Worm (Caenorhabditis elegans): ENCODE measurements around the gene lact-8.

The lact-8 gene

ce11 chrV:11124922-11125321, 31.5 kb upstream of the lact-8 start, which contains the start of gene C06H2.2:
Gene C06H2.2 (plus strand): TSS chrV:11125222.
- TF ChIP-seq aly-1 (tag; optimal IDR thresholded peaks at IDR 0.05) (no peak), tbx-37 (GFP tag; conservative IDR thresholded peaks at IDR 0.05) (no peak), hnd-1 (tag; optimal IDR thresholded peaks at IDR 0.05) (no peak), flt-1 (GFP tag; IDR thresholded peaks at IDR 0.05) (no peak), F13C5.2 (tag; optimal IDR thresholded peaks at IDR 0.05) (no peak), ets-7 (tag; optimal IDR thresholded peaks at IDR 0.05) (no peak), ceh-36 (tag; optimal IDR thresholded peaks at IDR 0.05) (no peak), ama-1 (optimal IDR thresholded peaks at IDR 0.05) (no peak), tra-4 (tag; optimal IDR thresholded peaks at IDR 0.05) (no peak), scrt-1 (GFP tag; IDR thresholded peaks at IDR 0.05) (no peak)

- TF ChIP-seq tbx-11 (GFP tag; IDR thresholded peaks at IDR 0.05) (0 out of 2 replicates have a peak, but pooled peaks have one; percentile 36), sea-1 (GFP tag; conservative IDR thresholded peaks at IDR 0.05) (no peak), ama-1 (optimal IDR thresholded peaks at IDR 0.05) (no peak), tbx-37 (GFP tag; conservative IDR thresholded peaks at IDR 0.05) (peak; percentile 76; the same call in 1 of the 2 replicates), F13C5.2 (tag; optimal IDR thresholded peaks at IDR 0.05) (peak; percentile 36), hmg-4 (GFP tag; optimal IDR thresholded peaks at IDR 0.05) (peak; percentile 38), ets-7 (tag; optimal IDR thresholded peaks at IDR 0.05) (no peak)
Measured at ce11 chrV:11123817-11124337, 30.5 kb upstream of the lact-8 start, which contains the start of the genes atp-5 and lmtr-3. Gene atp-5 (minus strand): TSS chrV:11123867. Gene lmtr-3 (plus strand): TSS chrV:11124186.

ce11 chrV:11122466-11122865, 29.1 kb upstream of the lact-8 start, which contains the start of gene mboa-2:
Gene mboa-2 (minus strand): TSS chrV:11122493.
- no peak for TF ChIP-seq B0310.2 (tag; optimal IDR thresholded peaks at IDR 0.05)
- no peak for TF ChIP-seq ama-1 (optimal IDR thresholded peaks at IDR 0.05)
- TF ChIP-seq tbx-37 (GFP tag; conservative IDR thresholded peaks at IDR 0.05): no peak
- TF ChIP-seq tra-4 (tag; optimal IDR thresholded peaks at IDR 0.05): no peak
- TF ChIP-seq flt-1 (GFP tag; IDR thresholded peaks at IDR 0.05): no peak
- no peak for TF ChIP-seq pes-1 (GFP tag; IDR thresholded peaks at IDR 0.05)
- TF ChIP-seq hmg-4 (GFP tag; optimal IDR thresholded peaks at IDR 0.05): no peak
- TF ChIP-seq tbx-11 (GFP tag; IDR thresholded peaks at IDR 0.05): no peak
- TF ChIP-seq hmbx-1 (tag; optimal IDR thresholded peaks at IDR 0.05): no peak
- no peak for TF ChIP-seq scrt-1 (GFP tag; IDR thresholded peaks at IDR 0.05)
- no peak for TF ChIP-seq aly-1 (tag; optimal IDR thresholded peaks at IDR 0.05)
- no peak for TF ChIP-seq ceh-13 (GFP tag; optimal IDR thresholded peaks at IDR 0.05)
- TF ChIP-seq hnd-1 (tag; optimal IDR thresholded peaks at IDR 0.05): no peak
- no peak for TF ChIP-seq ceh-36 (tag; optimal IDR thresholded peaks at IDR 0.05)
- no peak for TF ChIP-seq F13C5.2 (tag; optimal IDR thresholded peaks at IDR 0.05)
- TF ChIP-seq ets-7 (tag; optimal IDR thresholded peaks at IDR 0.05): no peak

ce11 chrV:11121247-11121646, 27.8 kb upstream of the lact-8 start:
- TF ChIP-seq tbx-37 (GFP tag; conservative IDR thresholded peaks at IDR 0.05) (no peak), ceh-36 (tag; optimal IDR thresholded peaks at IDR 0.05) (no peak), hnd-1 (tag; optimal IDR thresholded peaks at IDR 0.05) (no peak), tbx-11 (GFP tag; IDR thresholded peaks at IDR 0.05) (no peak)

- TF ChIP-seq ceh-13 (GFP tag; optimal IDR thresholded peaks at IDR 0.05): no peak
- TF ChIP-seq tbx-37 (GFP tag; conservative IDR thresholded peaks at IDR 0.05): no peak
- TF ChIP-seq flt-1 (GFP tag; IDR thresholded peaks at IDR 0.05): no peak
- TF ChIP-seq ama-1 (optimal IDR thresholded peaks at IDR 0.05): no peak
- TF ChIP-seq hmbx-1 (tag; optimal IDR thresholded peaks at IDR 0.05): no peak
- no peak for TF ChIP-seq tbx-11 (GFP tag; IDR thresholded peaks at IDR 0.05)
- TF ChIP-seq sea-1 (GFP tag; conservative IDR thresholded peaks at IDR 0.05): no peak
- TF ChIP-seq pes-1 (GFP tag; IDR thresholded peaks at IDR 0.05): no peak
Measured at ce11 chrV:11119294-11119755, 25.9 kb upstream of the lact-8 start, which contains the start of gene scb-1. Gene scb-1 (minus strand): TSS chrV:11119705.

ce11 chrV:11118179-11118725, 24.8 kb upstream of the lact-8 start:
- TF ChIP-seq pes-1 (GFP tag; IDR thresholded peaks at IDR 0.05) (no peak), sea-1 (GFP tag; conservative IDR thresholded peaks at IDR 0.05) (no peak), hmbx-1 (tag; optimal IDR thresholded peaks at IDR 0.05) (no peak), tbx-11 (GFP tag; IDR thresholded peaks at IDR 0.05) (no peak), B0310.2 (tag; optimal IDR thresholded peaks at IDR 0.05) (no peak), aly-1 (tag; optimal IDR thresholded peaks at IDR 0.05) (no peak), flt-1 (GFP tag; IDR thresholded peaks at IDR 0.05) (no peak), ceh-13 (GFP tag; optimal IDR thresholded peaks at IDR 0.05) (no peak), ets-7 (tag; optimal IDR thresholded peaks at IDR 0.05) (no peak), hmg-4 (GFP tag; optimal IDR thresholded peaks at IDR 0.05) (no peak), tra-4 (tag; optimal IDR thresholded peaks at IDR 0.05) (no peak), tbx-37 (GFP tag; conservative IDR thresholded peaks at IDR 0.05) (no peak), ama-1 (optimal IDR thresholded peaks at IDR 0.05) (no peak), F13C5.2 (tag; optimal IDR thresholded peaks at IDR 0.05) (no peak)

- TF ChIP-seq hmg-4 (GFP tag; optimal IDR thresholded peaks at IDR 0.05): no peak
- no peak for TF ChIP-seq ama-1 (optimal IDR thresholded peaks at IDR 0.05)
- TF ChIP-seq B0310.2 (tag; optimal IDR thresholded peaks at IDR 0.05): no peak
Measured at ce11 chrV:11113607-11114006, 20.2 kb upstream of the lact-8 start, which contains the start of gene math-33. Gene math-33 (plus strand): TSS chrV:11113907.

ce11 chrV:11113041-11113574, 19.7 kb upstream of the lact-8 start, which contains the start of gene erfa-3:
Gene erfa-3 (minus strand): TSS chrV:11113091.
- TF ChIP-seq aly-1 (tag; optimal IDR thresholded peaks at IDR 0.05): peak; percentile 76
- peak; percentile 74; the same call in 1 of the 2 replicates for TF ChIP-seq tbx-11 (GFP tag; IDR thresholded peaks at IDR 0.05)
- peak; percentile 48 for TF ChIP-seq hmbx-1 (tag; optimal IDR thresholded peaks at IDR 0.05)
- no peak for TF ChIP-seq pes-1 (GFP tag; IDR thresholded peaks at IDR 0.05)
- peak; percentile 56 for TF ChIP-seq hmg-4 (GFP tag; optimal IDR thresholded peaks at IDR 0.05)
- TF ChIP-seq ama-1 (optimal IDR thresholded peaks at IDR 0.05): no peak
- TF ChIP-seq flt-1 (GFP tag; IDR thresholded peaks at IDR 0.05): peak; percentile 49; the same call in 1 of the 2 replicates
- peak; percentile 91 for TF ChIP-seq F13C5.2 (tag; optimal IDR thresholded peaks at IDR 0.05)
- TF ChIP-seq sea-1 (GFP tag; conservative IDR thresholded peaks at IDR 0.05): peak; percentile 70; the same call in 1 of the 2 replicates
- no peak for TF ChIP-seq B0310.2 (tag; optimal IDR thresholded peaks at IDR 0.05)
- TF ChIP-seq hnd-1 (tag; optimal IDR thresholded peaks at IDR 0.05): peak; percentile 55
- peak; percentile 51; the same call in 1 of the 2 replicates for TF ChIP-seq scrt-1 (GFP tag; IDR thresholded peaks at IDR 0.05)
- peak; percentile 61; the same call in 1 of the 2 replicates for TF ChIP-seq tbx-37 (GFP tag; conservative IDR thresholded peaks at IDR 0.05)
- TF ChIP-seq tra-4 (tag; optimal IDR thresholded peaks at IDR 0.05): peak; percentile 62
- peak; percentile 53 for TF ChIP-seq ets-7 (tag; optimal IDR thresholded peaks at IDR 0.05)
- TF ChIP-seq ceh-36 (tag; optimal IDR thresholded peaks at IDR 0.05): peak; percentile 51
- peak; percentile 60 for TF ChIP-seq ceh-13 (GFP tag; optimal IDR thresholded peaks at IDR 0.05)

All from whole organism, early embryonic.